Worm (Caenorhabditis elegans) whole organism, early embryonic: ENCODE results near the gene srv-5.
"Not testable (repeated sequence)": the region's sequence is repeated elsewhere in the genome, so short reads cannot be mapped to it uniquely, and the experiment has no call there.

Source experiments
- B0310.2 ChIP-seq: sonication (generic microtip); optimal IDR thresholded peaks from 2 replicates; lab custom pipeline; 2016; ENCODE audit warnings: mild to moderate bottlenecking, missing genetic modification characterization, missing compliant biosample characterization
- F13C5.2 ChIP-seq: sonication (generic microtip); optimal IDR thresholded peaks from 2 replicates; lab custom pipeline; 2017; ENCODE audit warnings: mild to moderate bottlenecking, missing genetic modification characterization, inconsistent platforms, missing compliant biosample characterization
- aly-1 ChIP-seq: sonication (generic microtip); optimal IDR thresholded peaks from 2 replicates; lab custom pipeline; 2016; ENCODE audit warnings: missing genetic modification characterization, missing compliant biosample characterization
- ama-1 ChIP-seq: fragments of 150-350 bp; optimal IDR thresholded peaks from 2 replicates; lab custom pipeline; 2014
- ceh-13 ChIP-seq: fragments of 200-800 bp; sonication (Bioruptor generic); optimal IDR thresholded peaks from 2 replicates; lab custom pipeline; 2018; ENCODE audit warnings: mild to moderate bottlenecking, missing genetic modification characterization, missing compliant biosample characterization
- ceh-36 ChIP-seq: sonication (generic microtip); optimal IDR thresholded peaks from 2 replicates; lab custom pipeline; 2016; ENCODE audit warnings: missing genetic modification characterization, inconsistent platforms, missing compliant biosample characterization
- ets-7 ChIP-seq: sonication (generic microtip); optimal IDR thresholded peaks from 2 replicates; lab custom pipeline; 2016; ENCODE audit warnings: missing genotype, missing genetic modification characterization, missing compliant biosample characterization
- flt-1 ChIP-seq: fragments of 200-800 bp; sonication (Bioruptor generic); IDR thresholded peaks from 2 replicates; pipeline ENCODE4 v1.3.6; 2022; ENCODE audit warnings: missing genetic modification characterization, missing compliant biosample characterization
- hmbx-1 ChIP-seq: sonication (generic microtip); optimal IDR thresholded peaks from 2 replicates; lab custom pipeline; 2016; ENCODE audit warnings: mild to moderate bottlenecking, missing genetic modification characterization, missing compliant biosample characterization
- hmg-4 ChIP-seq: fragments of 200-800 bp; sonication (Bioruptor generic); optimal IDR thresholded peaks from 2 replicates; lab custom pipeline; 2018; ENCODE audit warnings: mild to moderate bottlenecking, missing genetic modification characterization, missing compliant biosample characterization
- hnd-1 ChIP-seq: sonication (generic microtip); optimal IDR thresholded peaks from 2 replicates; lab custom pipeline; 2016; ENCODE audit warnings: missing genetic modification characterization, missing compliant biosample characterization
- pes-1 ChIP-seq: fragments of 200-800 bp; sonication (Bioruptor generic); IDR thresholded peaks from 2 replicates; pipeline ENCODE4 v1.3.6; 2022; ENCODE audit warnings: missing genetic modification reagents, missing genetic modification characterization, missing compliant biosample characterization
- scrt-1 ChIP-seq: fragments of 200-800 bp; sonication (Bioruptor generic); IDR thresholded peaks from 2 replicates; pipeline ENCODE4 v1.3.6; 2022; ENCODE audit warnings: missing genetic modification characterization, missing compliant biosample characterization
- sea-1 ChIP-seq: fragments of 200-800 bp; sonication (Bioruptor generic); conservative IDR thresholded peaks from 2 replicates; pipeline ENCODE4 v1.3.6; 2022; ENCODE audit warnings: missing genetic modification characterization, missing compliant biosample characterization
- tbx-11 ChIP-seq: fragments of 200-800 bp; sonication (Bioruptor generic); IDR thresholded peaks from 2 replicates; pipeline ENCODE4 v1.3.6; 2022; ENCODE audit warnings: missing genetic modification characterization, missing compliant biosample characterization
- tbx-37 ChIP-seq: fragments of 200-800 bp; sonication (Bioruptor generic); conservative IDR thresholded peaks from 2 replicates; pipeline ENCODE4 v1.3.6; 2022; ENCODE audit warnings: missing genetic modification reagents, missing genetic modification characterization, missing compliant biosample characterization
- tra-4 ChIP-seq: sonication (generic microtip); optimal IDR thresholded peaks from 2 replicates; lab custom pipeline; 2017; ENCODE audit warnings: missing genetic modification characterization, missing compliant biosample characterization

srv-5 gene

DNA sequence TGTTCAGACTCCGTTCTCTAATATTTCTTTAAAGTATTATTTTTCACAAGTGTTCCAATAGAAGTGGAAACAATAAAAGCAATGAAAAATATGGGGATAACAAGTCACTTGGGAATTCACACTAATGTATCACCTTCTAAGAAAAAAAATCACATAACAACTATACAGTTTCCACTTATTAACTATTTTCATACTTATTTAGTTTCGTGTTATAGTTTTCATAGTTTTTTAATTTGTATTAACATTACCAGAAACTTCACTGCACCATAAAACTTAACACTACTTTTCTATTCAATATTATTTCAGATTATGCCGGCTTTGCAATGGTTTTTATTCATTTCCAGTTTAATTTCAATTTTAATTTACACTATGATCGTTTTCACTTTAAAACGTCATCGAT lies at the start of gene srv-5:
Gene srv-5 (plus strand): TSS at position 301 of the 400 bp plus-strand sequence.
- TF ChIP-seq ama-1 (lab: Kevin White, UChicago), result no peak
- TF ChIP-seq tbx-37, result no peak
- TF ChIP-seq ets-7 (tag; lab: Kevin White, UChicago), result no peak
- no peak for TF ChIP-seq hmg-4 (GFP tag; lab: Kevin White, UChicago)
- no peak for TF ChIP-seq ceh-13 (GFP tag; lab: Kevin White, UChicago)
- TF ChIP-seq tbx-11 (GFP tag; lab: Robert Waterston, UW), result no peak
- no peak for TF ChIP-seq scrt-1
- no peak for TF ChIP-seq hnd-1 (tag; lab: Kevin White, UChicago)
- no peak for TF ChIP-seq F13C5.2
- no peak for TF ChIP-seq hmbx-1 (tag; lab: Kevin White, UChicago)
- TF ChIP-seq sea-1 (GFP tag; lab: Robert Waterston, UW), result no peak
- TF ChIP-seq pes-1, result no peak
- TF ChIP-seq ceh-36 (tag; lab: Kevin White, UChicago), result no peak
- no peak for TF ChIP-seq flt-1
- no peak for TF ChIP-seq tra-4 (tag; lab: Kevin White, UChicago)
- TF ChIP-seq B0310.2, result no peak

DNA sequence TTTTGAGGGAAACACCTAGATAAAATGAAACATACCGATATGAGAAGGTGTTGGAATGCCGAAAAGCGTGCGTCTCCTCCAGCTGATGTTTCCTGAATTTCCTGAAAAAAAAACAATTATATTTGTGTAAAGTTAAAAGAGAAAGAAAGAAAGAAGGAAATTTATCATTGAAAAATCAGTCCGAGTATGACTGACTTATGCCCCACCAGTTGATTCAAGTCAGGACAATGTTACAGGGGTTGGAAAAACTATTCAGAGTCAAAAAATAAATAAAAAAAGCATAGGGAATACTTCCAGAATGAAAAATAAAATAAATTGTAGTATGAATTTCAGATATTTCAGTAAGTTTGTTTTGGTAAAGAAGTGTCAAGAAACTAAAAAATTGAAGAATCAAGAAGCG lies 44.8 kb upstream of the srv-5 start, which contains the start of gene F20B6.9:
Gene F20B6.9 (minus strand): TSS at position 101 of the 400 bp plus-strand sequence.
- TF ChIP-seq scrt-1; tra-4 (tag; lab: Kevin White, UChicago); tbx-37: not testable (repeated sequence)

DNA sequence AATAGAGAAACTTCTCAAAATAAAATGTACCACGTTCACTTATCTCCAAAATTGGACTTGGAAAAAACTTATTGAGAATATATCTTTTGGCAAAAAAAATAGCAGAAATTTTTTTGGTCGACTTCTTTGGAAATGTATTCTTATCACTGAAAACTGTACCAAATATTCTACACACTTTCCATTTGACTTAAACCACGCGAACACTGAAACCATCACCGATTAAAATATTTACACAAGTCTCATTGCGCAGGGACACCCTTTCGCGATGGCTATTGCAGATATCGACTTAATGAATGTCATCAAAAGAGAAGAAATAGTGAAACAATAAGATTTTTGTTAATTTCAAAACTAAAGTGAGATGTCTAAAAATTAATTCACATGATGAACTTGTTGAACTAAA lies 43.7 kb upstream of the srv-5 start:
- TF ChIP-seq hmg-4 (GFP tag; lab: Kevin White, UChicago), result no peak
- TF ChIP-seq sea-1 (GFP tag; lab: Robert Waterston, UW), result no peak
- no peak for TF ChIP-seq ama-1 (lab: Kevin White, UChicago)
- no peak for TF ChIP-seq tbx-11 (GFP tag; lab: Robert Waterston, UW)
- no peak for TF ChIP-seq pes-1
- TF ChIP-seq hnd-1 (tag; lab: Kevin White, UChicago), result no peak
- no peak for TF ChIP-seq B0310.2
- no peak for TF ChIP-seq ceh-13 (GFP tag; lab: Kevin White, UChicago)

DNA sequence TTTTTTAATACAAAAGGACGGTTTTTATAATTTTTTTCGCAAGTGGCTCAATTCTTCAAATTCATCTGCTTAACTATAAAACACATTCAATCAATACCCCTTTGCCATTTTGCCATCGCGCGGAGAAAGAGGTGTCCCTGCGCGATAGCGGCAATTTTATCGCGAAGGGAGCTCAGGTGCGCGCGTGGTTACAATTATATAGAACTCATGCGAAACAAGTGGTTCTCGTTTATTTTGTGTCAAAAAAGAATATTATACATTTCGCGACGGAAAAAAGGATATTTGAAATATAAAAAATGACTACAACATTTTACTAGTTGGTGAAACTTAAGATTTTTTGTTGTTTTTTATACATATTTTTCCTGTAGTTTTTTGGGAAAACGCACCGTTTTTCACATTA lies 43.0 kb upstream of the srv-5 start:
- no peak for TF ChIP-seq hmbx-1 (tag; lab: Kevin White, UChicago)
- TF ChIP-seq hmg-4 (GFP tag; lab: Kevin White, UChicago), result peak; percentile 97
- TF ChIP-seq F13C5.2, result peak; percentile 97
- TF ChIP-seq pes-1, result peak; percentile 81
- peak; percentile 37 for TF ChIP-seq hnd-1 (tag; lab: Kevin White, UChicago)
- no peak for TF ChIP-seq ceh-13 (GFP tag; lab: Kevin White, UChicago)
- TF ChIP-seq tbx-37, result peak; percentile 63
- no peak for TF ChIP-seq tra-4 (tag; lab: Kevin White, UChicago)
- TF ChIP-seq aly-1 (tag; lab: Kevin White, UChicago), result no peak
- TF ChIP-seq flt-1, result peak; percentile 66
- peak; percentile 59; the same call in 1 of the 2 replicates for TF ChIP-seq tbx-11 (GFP tag; lab: Robert Waterston, UW)
- peak; percentile 70; the same call in 1 of the 2 replicates for TF ChIP-seq sea-1 (GFP tag; lab: Robert Waterston, UW)
- TF ChIP-seq scrt-1, result peak; percentile 73; the same call in 1 of the 2 replicates
- peak; percentile 61 for TF ChIP-seq ets-7 (tag; lab: Kevin White, UChicago)
- TF ChIP-seq ceh-36 (tag; lab: Kevin White, UChicago), result no peak

DNA sequence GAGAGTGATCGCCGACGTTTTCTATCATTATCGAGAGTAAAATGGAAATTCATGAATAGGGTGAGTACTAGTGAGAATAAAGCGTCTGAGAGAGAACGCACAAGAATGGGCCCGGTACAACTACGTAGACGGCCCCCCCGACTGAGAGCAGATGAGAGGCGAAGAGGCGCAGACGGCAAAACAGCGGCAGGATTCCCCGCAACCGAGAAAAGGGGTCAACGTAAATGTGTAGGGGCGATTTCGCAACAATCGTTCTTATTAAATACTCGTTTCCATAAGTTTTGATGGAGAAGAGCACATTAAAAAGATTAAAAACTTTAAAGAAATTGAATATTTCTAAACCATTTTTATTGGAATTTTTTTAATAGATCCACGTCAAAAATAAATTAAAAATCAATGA lies 37.5 kb upstream of the srv-5 start:
- TF ChIP-seq flt-1, result no peak
- peak; percentile 59 for TF ChIP-seq F13C5.2

DNA sequence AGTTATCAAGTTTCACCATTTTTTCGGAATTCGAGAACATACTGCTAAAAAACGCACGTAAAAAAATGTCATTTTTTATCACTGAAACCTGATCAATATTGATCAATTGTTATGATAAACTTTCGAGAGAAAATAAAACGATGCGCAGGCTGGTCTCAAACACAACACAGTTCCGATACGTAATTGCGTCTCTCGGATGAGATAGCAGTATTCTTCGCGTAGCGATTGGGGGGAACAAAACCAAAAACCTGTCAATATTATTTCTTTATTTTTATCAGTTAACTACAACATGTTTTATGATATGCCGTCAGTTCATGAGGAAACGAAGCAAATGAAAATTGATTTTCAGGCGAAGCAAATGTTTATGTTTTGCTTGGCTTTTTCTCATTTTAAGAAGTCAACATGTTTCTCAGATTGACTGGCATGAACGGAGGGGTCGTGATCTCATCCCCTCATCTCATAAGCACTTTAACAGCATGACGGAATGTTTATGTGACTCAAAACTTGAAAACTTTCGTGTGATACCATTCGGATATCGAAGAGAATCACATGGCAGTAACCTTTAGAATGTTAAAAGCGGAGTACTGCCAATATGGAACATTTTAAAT lies 36.5 kb upstream of the srv-5 start:
- TF ChIP-seq hnd-1 (tag; lab: Kevin White, UChicago) (no peak), ceh-13 (GFP tag; lab: Kevin White, UChicago) (no peak), scrt-1 (no peak), F13C5.2 (no peak), tra-4 (tag; lab: Kevin White, UChicago) (no peak), ceh-36 (tag; lab: Kevin White, UChicago) (no peak), B0310.2 (no peak), ama-1 (lab: Kevin White, UChicago) (no peak), hmg-4 (GFP tag; lab: Kevin White, UChicago) (no peak), tbx-11 (GFP tag; lab: Robert Waterston, UW) (no peak)

DNA sequence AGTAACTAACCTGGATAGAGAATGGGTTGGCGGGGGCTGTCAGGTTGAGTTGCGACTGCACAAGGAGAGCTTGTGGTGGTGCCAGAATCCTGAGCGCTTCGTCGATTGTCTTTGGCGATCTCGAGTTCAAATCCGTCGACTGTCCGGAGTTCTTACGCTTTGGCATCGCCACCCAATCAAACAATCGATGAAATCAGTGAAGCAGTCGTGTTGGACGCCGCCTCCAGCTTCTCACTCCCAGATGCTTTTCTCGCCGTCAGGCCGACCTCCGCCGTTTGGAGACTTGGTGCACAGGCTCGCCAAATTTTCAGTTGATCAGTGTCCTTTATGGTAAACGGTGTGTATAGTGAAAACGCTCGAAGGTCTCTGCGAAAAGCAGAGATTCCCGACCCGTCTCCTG lies 35.3 kb upstream of the srv-5 start, which contains the start of the genes F20B6.10 and hpk-1:
Gene F20B6.10 (minus strand): TSS at position 303 of the 400 bp plus-strand sequence.
Gene hpk-1 (minus strand): TSS at position 397 of the 400 bp plus-strand sequence.
- TF ChIP-seq ama-1 (lab: Kevin White, UChicago) (no peak), tra-4 (tag; lab: Kevin White, UChicago) (no peak), hnd-1 (tag; lab: Kevin White, UChicago) (no peak), ceh-13 (GFP tag; lab: Kevin White, UChicago) (no peak), pes-1 (no peak), F13C5.2 (no peak), hmbx-1 (tag; lab: Kevin White, UChicago) (no peak), flt-1 (no peak), scrt-1 (no peak), tbx-37 (no peak), ceh-36 (tag; lab: Kevin White, UChicago) (no peak), tbx-11 (GFP tag; lab: Robert Waterston, UW) (no peak), aly-1 (tag; lab: Kevin White, UChicago) (no peak), sea-1 (GFP tag; lab: Robert Waterston, UW) (no peak), hmg-4 (GFP tag; lab: Kevin White, UChicago) (no peak), ets-7 (tag; lab: Kevin White, UChicago) (no peak), B0310.2 (no peak)

DNA sequence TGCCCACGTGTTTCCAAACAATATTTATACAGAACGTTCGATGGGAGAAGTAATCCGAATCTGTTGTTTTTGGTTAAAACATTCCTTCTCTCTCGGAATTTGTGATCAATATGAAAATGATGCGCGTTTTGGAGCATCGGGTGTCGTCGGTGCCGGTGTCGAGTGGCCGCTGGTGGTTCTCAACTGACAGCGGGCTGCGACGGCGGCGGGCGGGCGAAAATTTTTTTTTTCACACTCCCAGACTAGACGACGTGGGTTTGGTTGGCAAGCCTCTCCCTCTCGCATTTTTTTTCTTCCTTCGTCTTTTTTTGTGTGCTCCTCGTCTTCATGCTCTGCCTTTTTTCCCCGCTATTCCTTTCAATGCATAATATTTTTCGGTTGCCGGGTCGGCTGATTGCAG lies 34.0 kb upstream of the srv-5 start, which contains the start of gene W01H2.2:
Gene W01H2.2 (minus strand): TSS at position 285 of the 400 bp plus-strand sequence.
- TF ChIP-seq sea-1 (GFP tag; lab: Robert Waterston, UW) (no peak), pes-1 (0 out of 2 replicates have a peak, but pooled peaks have one; percentile 7), flt-1 (no peak), ama-1 (lab: Kevin White, UChicago) (no peak), scrt-1 (no peak)
